Fruit fly (Drosophila melanogaster) whole organism, wandering third instar larva: ENCODE results near the gene Blimp-1.

ENCODE experiments used
- Abd-B ChIP-seq: fragments of >200 bp; optimal IDR thresholded peaks from 2 replicates; lab custom pipeline; 2017; ENCODE audit warnings: missing biosample characterization, missing genetic modification characterization
- CG32264 ChIP-seq: fragments of 200-800 bp; sonication (Bioruptor generic); optimal IDR thresholded peaks from 2 replicates; lab custom pipeline; 2016; ENCODE audit warnings: missing biosample characterization, missing genetic modification characterization
- CG9705 ChIP-seq: fragments of 200-800 bp; sonication (Bioruptor generic); optimal IDR thresholded peaks from 2 replicates; lab custom pipeline; 2018; ENCODE audit warnings: missing biosample characterization, mild to moderate bottlenecking, missing genetic modification characterization
- CrebA ChIP-seq: fragments of 200-800 bp; sonication (Bioruptor generic); optimal IDR thresholded peaks from 2 replicates; lab custom pipeline; 2016; ENCODE audit warnings: missing biosample characterization, mild to moderate bottlenecking, missing genetic modification characterization, borderline replicate concordance
- Dfd ChIP-seq: fragments of >200 bp; optimal IDR thresholded peaks from 2 replicates; lab custom pipeline; 2017; ENCODE audit warnings: missing biosample characterization, missing genetic modification characterization
- Dif ChIP-seq: fragments of 200-275, 200-300 bp; sonication (Bioruptor generic); optimal IDR thresholded peaks from 2 replicates; lab custom pipeline; 2018; ENCODE audit warnings: missing biosample characterization, missing genetic modification characterization; ENCODE audit not compliant: partially characterized antibody
- GATAd ChIP-seq: sonication (Bioruptor generic); optimal IDR thresholded peaks from 2 replicates; lab custom pipeline; 2016; ENCODE audit warnings: missing biosample characterization, missing genetic modification characterization
- HLH106 ChIP-seq: fragments of 200-800 bp; optimal IDR thresholded peaks from 3 replicates; lab custom pipeline; 2019; ENCODE audit warnings: missing biosample characterization, mild to moderate bottlenecking, missing genetic modification characterization, moderate library complexity
- Hnf4 ChIP-seq: fragments of 200-800 bp; sonication (Bioruptor generic); optimal IDR thresholded peaks from 2 replicates; lab custom pipeline; 2016; ENCODE audit warnings: missing biosample characterization, mild to moderate bottlenecking, missing genetic modification characterization
- Hr78 ChIP-seq: fragments of >200 bp; optimal IDR thresholded peaks from 2 replicates; lab custom pipeline; 2017; ENCODE audit warnings: missing biosample characterization, missing genetic modification characterization
- Hr83 ChIP-seq: fragments of 200-300 bp; sonication (Bioruptor generic); optimal IDR thresholded peaks from 2 replicates; lab custom pipeline; 2016; ENCODE audit warnings: missing biosample characterization, mild to moderate bottlenecking, missing genetic modification characterization, moderate library complexity; ENCODE audit not compliant: poor library complexity, severe bottlenecking
- Jra ChIP-seq: sonication (Bioruptor generic); optimal IDR thresholded peaks from 2 replicates; lab custom pipeline; 2016; ENCODE audit warnings: missing biosample characterization, missing genetic modification characterization
- Mio ChIP-seq: sonication (Bioruptor generic); optimal IDR thresholded peaks from 2 replicates; lab custom pipeline; 2016; ENCODE audit warnings: missing biosample characterization, missing genetic modification characterization
- Myc ChIP-seq: fragments of >200 bp; optimal IDR thresholded peaks from 2 replicates; lab custom pipeline; 2017
- N ChIP-seq: fragments of >200 bp; optimal IDR thresholded peaks from 2 replicates; lab custom pipeline; 2018; ENCODE audit warnings: missing biosample characterization, missing external identifiers, missing genetic modification characterization
- OdsH ChIP-seq: fragments of 200-800 bp; sonication (Bioruptor generic); optimal IDR thresholded peaks from 2 replicates; lab custom pipeline; 2016; ENCODE audit warnings: missing biosample characterization, mild to moderate bottlenecking, missing genetic modification characterization
- Rel ChIP-seq, 2 experiments: fragments of 200-800 bp; sonication (Bioruptor generic) in 1 of 2; optimal IDR thresholded peaks; 2 replicates in 1 of 2; 3 replicates in 1 of 2; lab custom pipeline; 2016 to 2019; ENCODE audit warnings: mild to moderate bottlenecking in 2 of 2, missing biosample characterization in 2 of 2, missing genetic modification characterization in 2 of 2, moderate library complexity in 1 of 2
- Sp1 ChIP-seq: fragments of 200-800 bp; sonication (Bioruptor generic); optimal IDR thresholded peaks from 3 replicates; lab custom pipeline; 2019; ENCODE audit warnings: missing biosample characterization, mild to moderate bottlenecking, missing genetic modification characterization, moderate library complexity
- Vsx2 ChIP-seq: fragments of 200-300, 225-300 bp; sonication (Bioruptor generic); optimal IDR thresholded peaks from 2 replicates; lab custom pipeline; 2018; ENCODE audit warnings: missing biosample characterization, missing genetic modification characterization; ENCODE audit not compliant: partially characterized antibody
- br ChIP-seq: fragments of 200-800 bp; sonication (Bioruptor generic); optimal IDR thresholded peaks from 2 replicates; lab custom pipeline; 2016; ENCODE audit warnings: missing biosample characterization, missing genetic modification characterization
- brk ChIP-seq: fragments of 200-800 bp; sonication (Bioruptor generic); optimal IDR thresholded peaks from 2 replicates; lab custom pipeline; 2016; ENCODE audit warnings: missing biosample characterization, mild to moderate bottlenecking, missing genetic modification characterization
- dl ChIP-seq, 2 experiments: fragments of 175-275, 200-275 bp in 1 of 2; fragments of 200-275 bp in 1 of 2; sonication (Bioruptor generic); optimal IDR thresholded peaks; lab custom pipeline; 2018; ENCODE audit warnings: mild to moderate bottlenecking in 2 of 2, missing biosample characterization in 2 of 2, missing genetic modification characterization in 2 of 2, moderate library complexity in 2 of 2; ENCODE audit not compliant: partially characterized antibody in 2 of 2, insufficient read depth in 1 of 2
- dmrt93B ChIP-seq: fragments of 200-800 bp; sonication (Bioruptor generic); optimal IDR thresholded peaks from 2 replicates; lab custom pipeline; 2018; ENCODE audit warnings: missing biosample characterization, mild to moderate bottlenecking, missing genetic modification characterization
- dsf ChIP-seq: sonication (Bioruptor generic); optimal IDR thresholded peaks from 2 replicates; lab custom pipeline; 2016; ENCODE audit warnings: missing biosample characterization, missing genetic modification characterization, borderline replicate concordance
- ey ChIP-seq: fragments of 200-800 bp; sonication (Bioruptor generic); optimal IDR thresholded peaks from 2 replicates; lab custom pipeline; 2016; ENCODE audit warnings: missing biosample characterization, missing genetic modification characterization
- foxo ChIP-seq, 2 experiments: fragments of 200-800 bp; sonication (Bioruptor generic); optimal IDR thresholded peaks; 2 replicates in 1 of 2; 3 replicates in 1 of 2; lab custom pipeline; 2016 to 2017; ENCODE audit warnings: missing biosample characterization in 2 of 2, missing genetic modification characterization in 2 of 2
- fru ChIP-seq: fragments of 200-800 bp; sonication (Bioruptor generic); optimal IDR thresholded peaks from 3 replicates; lab custom pipeline; 2016; ENCODE audit warnings: missing biosample characterization, mild to moderate bottlenecking, missing genetic modification characterization
- h ChIP-seq: fragments of 200-800 bp; sonication (Bioruptor generic); optimal IDR thresholded peaks from 3 replicates; lab custom pipeline; 2016; ENCODE audit warnings: missing biosample characterization, mild to moderate bottlenecking, missing genetic modification characterization
- jim ChIP-seq: fragments of 175-275, 200-325 bp; sonication (Bioruptor generic); optimal IDR thresholded peaks from 2 replicates; lab custom pipeline; 2016; ENCODE audit warnings: missing biosample characterization, mild to moderate bottlenecking, missing genetic modification characterization
- lola ChIP-seq: fragments of >200 bp; optimal IDR thresholded peaks from 2 replicates; lab custom pipeline; 2017; ENCODE audit warnings: missing biosample characterization, missing genetic modification characterization
- psq ChIP-seq: fragments of 200-800 bp; sonication (Bioruptor generic); optimal IDR thresholded peaks from 3 replicates; lab custom pipeline; 2017; ENCODE audit warnings: missing biosample characterization, mild to moderate bottlenecking, missing genetic modification characterization, moderate library complexity
- rgr ChIP-seq: fragments of 200-800 bp; sonication (Bioruptor generic); optimal IDR thresholded peaks from 3 replicates; lab custom pipeline; 2016; ENCODE audit warnings: missing biosample characterization, mild to moderate bottlenecking, missing genetic modification characterization
- sage ChIP-seq: fragments of 200-800 bp; sonication (Bioruptor generic); optimal IDR thresholded peaks from 2 replicates; lab custom pipeline; 2016; ENCODE audit warnings: missing biosample characterization, mild to moderate bottlenecking, missing genetic modification characterization
- sv ChIP-seq: fragments of 200-800 bp; sonication (Bioruptor generic); optimal IDR thresholded peaks from 3 replicates; lab custom pipeline; 2016; ENCODE audit warnings: missing biosample characterization, missing genetic modification characterization
- tai ChIP-seq: sonication (Bioruptor generic); optimal IDR thresholded peaks from 2 replicates; lab custom pipeline; 2016; ENCODE audit warnings: missing biosample characterization, missing genetic modification characterization
- usp ChIP-seq: fragments of >200 bp; optimal IDR thresholded peaks from 2 replicates; lab custom pipeline; 2017; ENCODE audit warnings: missing biosample characterization, missing genetic modification characterization
- woc ChIP-seq: sonication (Bioruptor generic); optimal IDR thresholded peaks from 2 replicates; lab custom pipeline; 2016; ENCODE audit warnings: missing biosample characterization, mild to moderate bottlenecking, missing genetic modification characterization

Blimp-1 gene

dm6 chr3L:5630608-5631080, at the start of gene Blimp-1:
Blimp-1 (plus strand) TSS chr3L:5630983.
- TF ChIP-seq lola (GFP tag; lab: Kevin White, UChicago) (no peak), foxo (GFP tag; optimal IDR thresholded peaks at IDR 0.05; lab: Kevin White, UChicago) (no peak), Abd-B (GFP tag; lab: Kevin White, UChicago) (no peak), tai (GFP tag; lab: Kevin White, UChicago) (no peak), OdsH (GFP tag; lab: Kevin White, UChicago) (no peak), sv (GFP tag; lab: Kevin White, UChicago) (no peak), CrebA (GFP tag; lab: Kevin White, UChicago) (no peak), psq (GFP tag; lab: Kevin White, UChicago) (peak; percentile 27), Mio (GFP tag; lab: Kevin White, UChicago) (no peak), Sp1 (GFP tag; lab: Kevin White, UChicago) (no peak), Vsx2 (GFP tag; lab: Kevin White, UChicago) (peak; percentile 81), Hr78 (GFP tag; lab: Kevin White, UChicago) (no peak), Rel (GFP tag; optimal IDR thresholded peaks at IDR 0.05; lab: Kevin White, UChicago) (no peak), Rel (tag; optimal IDR thresholded peaks at IDR 0.05; lab: Kevin White, UChicago) (no peak), h (GFP tag; lab: Kevin White, UChicago) (no peak), Myc (no peak), N (GFP tag; lab: Kevin White, UChicago) (no peak), CG32264 (GFP tag; lab: Kevin White, UChicago) (no peak), dmrt93B (GFP tag; lab: Kevin White, UChicago) (no peak), Hr83 (peak; percentile 3), GATAd (GFP tag; lab: Kevin White, UChicago) (no peak), fru (GFP tag; lab: Kevin White, UChicago) (no peak), usp (GFP tag; lab: Kevin White, UChicago) (no peak), Hnf4 (no peak), Jra (GFP tag; lab: Kevin White, UChicago) (no peak), Dfd (GFP tag; lab: Kevin White, UChicago) (no peak), dsf (GFP tag; lab: Kevin White, UChicago) (no peak), ey (GFP tag; lab: Kevin White, UChicago) (no peak), Dif (GFP tag; lab: Kevin White, UChicago) (peak; percentile 91), dl (GFP tag; optimal IDR thresholded peaks at IDR 0.05; lab: Kevin White, UChicago; ENCODE audit: insufficient read depth in 1 of 2, partially characterized antibody in 2 of 2) (peak in 1 of 2 experiments; percentile 75), br (GFP tag; lab: Kevin White, UChicago) (no peak)

- TF ChIP-seq psq (GFP tag; lab: Kevin White, UChicago) (no peak), foxo (GFP tag; optimal IDR thresholded peaks at IDR 0.05; lab: Kevin White, UChicago) (no peak), h (GFP tag; lab: Kevin White, UChicago) (no peak), usp (GFP tag; lab: Kevin White, UChicago) (no peak), CG9705 (GFP tag; lab: Kevin White, UChicago) (no peak), woc (GFP tag; lab: Kevin White, UChicago) (no peak), Sp1 (GFP tag; lab: Kevin White, UChicago) (no peak), Rel (GFP tag; optimal IDR thresholded peaks at IDR 0.05; lab: Kevin White, UChicago) (no peak), Rel (tag; optimal IDR thresholded peaks at IDR 0.05; lab: Kevin White, UChicago) (no peak), Dfd (GFP tag; lab: Kevin White, UChicago) (no peak), sv (GFP tag; lab: Kevin White, UChicago) (no peak), HLH106 (tag; lab: Kevin White, UChicago) (no peak), Hnf4 (no peak), CrebA (GFP tag; lab: Kevin White, UChicago) (no peak), lola (GFP tag; lab: Kevin White, UChicago) (no peak), Dif (GFP tag; lab: Kevin White, UChicago) (no peak)
- TF ChIP-seq, all 38 proteins: peak for 0
Observed at dm6 chr3L:5581542-5581941, 49.2 kb upstream of the Blimp-1 start.

- TF ChIP-seq Hr78 (GFP tag; lab: Kevin White, UChicago) (no peak), foxo (GFP tag; optimal IDR thresholded peaks at IDR 0.05; lab: Kevin White, UChicago) (peak in 1 of 2 experiments; percentile 7), HLH106 (tag; lab: Kevin White, UChicago) (peak; percentile 86), brk (GFP tag; lab: Kevin White, UChicago) (no peak), Vsx2 (GFP tag; lab: Kevin White, UChicago) (no peak), fru (GFP tag; lab: Kevin White, UChicago) (peak; percentile 81), Dfd (GFP tag; lab: Kevin White, UChicago) (no peak), CG9705 (GFP tag; lab: Kevin White, UChicago) (peak; percentile 73), sv (GFP tag; lab: Kevin White, UChicago) (peak; percentile 74), CG32264 (GFP tag; lab: Kevin White, UChicago) (peak; percentile 64), usp (GFP tag; lab: Kevin White, UChicago) (no peak), OdsH (GFP tag; lab: Kevin White, UChicago) (no peak), Hr83 (peak; percentile 65), Jra (GFP tag; lab: Kevin White, UChicago) (no peak), rgr (peak; percentile 77), dmrt93B (GFP tag; lab: Kevin White, UChicago) (no peak), GATAd (GFP tag; lab: Kevin White, UChicago) (peak; percentile 61), psq (GFP tag; lab: Kevin White, UChicago) (peak; percentile 52), ey (GFP tag; lab: Kevin White, UChicago) (peak; percentile 85), jim (GFP tag; lab: Kevin White, UChicago) (no peak), sage (GFP tag; lab: Kevin White, UChicago) (no peak), br (GFP tag; lab: Kevin White, UChicago) (no peak)
Observed at dm6 chr3L:5583295-5583707, 47.5 kb upstream of the Blimp-1 start.
